Worm (Caenorhabditis elegans) whole organism, L3 larva: ENCODE measurements around the gene rog-1.

ENCODE experiments used
- R02D3.7 ChIP-seq: fragments of 150-350 bp; optimal IDR thresholded peaks from 2 replicates; lab custom pipeline; 2014; ENCODE audit warnings: missing biosample characterization, missing genetic modification characterization
- egl-27 ChIP-seq: sonication (generic microtip); optimal IDR thresholded peaks from 4 replicates; lab custom pipeline; 2017; ENCODE audit warnings: missing biosample characterization, missing genetic modification reagents, missing genetic modification characterization
- fkh-10 ChIP-seq: sonication (generic microtip); optimal IDR thresholded peaks from 2 replicates; lab custom pipeline; 2017; ENCODE audit warnings: missing biosample characterization, missing genetic modification reagents, missing genetic modification characterization
- pha-4 ChIP-seq: fragments of 150-350 bp; optimal IDR thresholded peaks from 2 replicates; lab custom pipeline; 2014; ENCODE audit warnings: missing biosample characterization, missing genetic modification reagents, missing genetic modification characterization
- unc-62 ChIP-seq: fragments of 150-350 bp; sonication (generic microtip); optimal IDR thresholded peaks from 4 replicates; lab custom pipeline; 2014; ENCODE audit warnings: missing biosample characterization, missing genetic modification reagents, missing genetic modification characterization

ce11 chrII:1398396-1398795 is 23.6 kb upstream of the rog-1 start, which contains the start of gene F54D12.2:
- TF ChIP-seq pha-4 (tag; lab: Kevin White, UChicago) (no peak), egl-27 (no peak), fkh-10 (GFP tag; lab: Kevin White, UChicago) (no peak), unc-62 (GFP tag; lab: Kevin White, UChicago) (no peak), R02D3.7 (tag; lab: Kevin White, UChicago) (no peak)
